Worm (Caenorhabditis elegans): ENCODE results near the gene F48E8.2.

DNA sequence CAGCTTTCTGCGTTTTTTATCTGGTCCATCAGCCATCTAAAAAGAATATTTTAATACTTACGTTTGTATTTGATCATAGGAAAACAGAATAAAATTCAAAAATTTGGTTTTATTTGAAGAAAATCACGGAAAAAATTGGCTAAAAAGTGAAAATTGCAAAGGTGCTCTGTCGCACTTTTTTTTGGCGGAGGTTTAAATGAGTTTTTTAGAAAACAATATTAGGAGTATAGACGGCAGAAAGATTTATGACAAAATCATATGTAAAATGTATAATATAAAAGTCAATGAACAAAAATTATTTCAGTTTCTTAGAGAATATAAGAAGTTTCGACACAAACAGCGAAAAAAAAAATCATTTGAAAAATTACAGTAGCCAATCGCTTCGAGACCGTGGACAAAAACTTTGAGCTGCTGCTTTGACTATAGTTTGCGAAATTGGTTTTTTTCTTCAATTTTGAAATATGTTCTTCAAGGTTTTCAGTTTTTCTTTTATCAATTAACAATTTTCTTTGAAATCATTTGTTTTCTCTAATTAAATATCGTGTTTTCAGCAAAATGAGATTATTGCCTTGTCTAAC, 19.6 kb downstream of the F48E8.2 start, which contains the start of the genes R02F2.7 and R02F2.4:
- TF ChIP-seq nhr-77 (tag; optimal IDR thresholded peaks at IDR 0.05): no peak
- no peak for TF ChIP-seq ceh-82 (tag; optimal IDR thresholded peaks at IDR 0.05)

All from whole organism, L2 larva.